Fruit fly (Drosophila melanogaster) whole organism, embryonic: ENCODE results near the gene PolG2.

ENCODE experiments used
- Antp ChIP-seq: fragments of 200-800 bp; sonication (Bioruptor generic); optimal IDR thresholded peaks from 3 replicates; lab custom pipeline; 2016; ENCODE audit warnings: missing biosample characterization, missing genetic modification characterization
- Bdp1 ChIP-seq: fragments of 200-800 bp; sonication (Bioruptor generic); optimal IDR thresholded peaks from 3 replicates; lab custom pipeline; 2016; ENCODE audit warnings: missing biosample characterization, missing genetic modification characterization
- BtbVII ChIP-seq: fragments of 200-800 bp; sonication (Bioruptor generic); optimal IDR thresholded peaks from 3 replicates; lab custom pipeline; 2017; ENCODE audit warnings: missing biosample characterization, mild to moderate bottlenecking, missing genetic modification characterization
- CG15514 ChIP-seq: fragments of 200-800 bp; sonication (Bioruptor generic); optimal IDR thresholded peaks from 3 replicates; lab custom pipeline; 2017; ENCODE audit warnings: missing biosample characterization, missing genetic modification characterization, mild to moderate bottlenecking, moderate library complexity, missing genetic modification reagents
- CG15601 ChIP-seq: fragments of 200-800 bp; sonication (Bioruptor generic); optimal IDR thresholded peaks from 3 replicates; lab custom pipeline; 2019; ENCODE audit warnings: missing biosample characterization, mild to moderate bottlenecking, missing genetic modification characterization, moderate library complexity
- CG16813 ChIP-seq: fragments of 200-800 bp; sonication (Bioruptor generic); IDR thresholded peaks from 3 replicates; pipeline ENCODE4 v1.3.6; 2022; ENCODE audit warnings: missing biosample characterization, missing genetic modification characterization; ENCODE audit not compliant: partially characterized antibody
- CG2120 ChIP-seq: fragments of 200-800 bp; sonication (Bioruptor generic); optimal IDR thresholded peaks from 3 replicates; lab custom pipeline; 2016; ENCODE audit warnings: missing biosample characterization, missing genetic modification characterization
- CG2129 ChIP-seq: fragments of 200-800 bp; sonication (Bioruptor generic); IDR thresholded peaks from 2 replicates; pipeline ENCODE4 v1.3.6; 2022; ENCODE audit warnings: missing biosample characterization, missing genetic modification characterization; ENCODE audit not compliant: partially characterized antibody
- CG33557 ChIP-seq: fragments of 200-800 bp; sonication (Bioruptor generic); optimal IDR thresholded peaks from 2 replicates; lab custom pipeline; 2019; ENCODE audit warnings: missing biosample characterization, mild to moderate bottlenecking, missing genetic modification characterization, moderate library complexity
- CG3838 ChIP-seq: fragments of 200-800 bp; sonication (Bioruptor generic); optimal IDR thresholded peaks from 3 replicates; lab custom pipeline; 2016; ENCODE audit warnings: missing biosample characterization, missing genetic modification characterization
- CG3847 ChIP-seq: fragments of 200-800 bp; sonication (Bioruptor generic); IDR thresholded peaks from 2 replicates; pipeline ENCODE4 v1.3.6; 2022; ENCODE audit warnings: missing biosample characterization, missing genetic modification characterization
- CG4360 ChIP-seq: fragments of 200-800 bp; sonication (Bioruptor generic); IDR thresholded peaks from 2 replicates; pipeline ENCODE4 v1.3.6; 2022; ENCODE audit warnings: missing biosample characterization, missing genetic modification characterization
- CG4730 ChIP-seq: fragments of 200-800 bp; sonication (Bioruptor generic); IDR thresholded peaks from 2 replicates; pipeline ENCODE4 v1.3.6; 2022; ENCODE audit warnings: missing biosample characterization, missing genetic modification characterization
- CG8290 ChIP-seq, 3 experiments: fragments of 200-800 bp; sonication (Bioruptor generic); optimal IDR thresholded peaks; 2 replicates each; lab custom pipeline; 2016 to 2019; ENCODE audit warnings: missing biosample characterization in 3 of 3, missing genetic modification characterization in 3 of 3, mild to moderate bottlenecking in 2 of 3, moderate library complexity in 1 of 3
- CG8478 ChIP-seq: fragments of >200 bp; optimal IDR thresholded peaks from 2 replicates; lab custom pipeline; 2018
- CkIIα-i1 ChIP-seq: fragments of 200-800 bp; sonication (Bioruptor generic); IDR thresholded peaks from 2 replicates; pipeline ENCODE4 v1.3.6; 2022; ENCODE audit warnings: missing biosample characterization, missing genetic modification characterization
- Dad ChIP-seq: fragments of 200-800 bp; sonication (Bioruptor generic); optimal IDR thresholded peaks from 3 replicates; lab custom pipeline; 2016; ENCODE audit warnings: missing biosample characterization, missing genetic modification characterization
- Doc2 ChIP-seq: fragments of 200-800 bp; sonication (Bioruptor generic); IDR thresholded peaks from 2 replicates; pipeline ENCODE4 v1.3.6; 2022; ENCODE audit warnings: missing biosample characterization, missing genetic modification characterization
- E2f2 ChIP-seq: fragments of 200-800 bp; sonication (Bioruptor generic); IDR thresholded peaks from 2 replicates; pipeline ENCODE4 v1.3.6; 2022; ENCODE audit warnings: missing biosample characterization, missing genetic modification characterization
- GATAe ChIP-seq: fragments of 200-800 bp; sonication (Bioruptor generic); conservative IDR thresholded peaks from 2 replicates; pipeline ENCODE4 v1.3.6; 2022; ENCODE audit warnings: missing biosample characterization, missing genetic modification characterization
- Gug ChIP-seq: fragments of 200-800 bp; sonication (Bioruptor generic); IDR thresholded peaks from 4 replicates; pipeline ENCODE4 v1.3.6; 2022; ENCODE audit warnings: missing biosample characterization, missing genetic modification characterization
- Lim3 ChIP-seq: fragments of 200-800 bp; sonication (Bioruptor generic); IDR thresholded peaks from 2 replicates; pipeline ENCODE4 v1.3.6; 2022; ENCODE audit warnings: missing biosample characterization, missing genetic modification characterization
- MBD-R2 ChIP-seq: fragments of 200-800 bp; sonication (Bioruptor generic); IDR thresholded peaks from 2 replicates; pipeline ENCODE4 v1.3.6; 2022; ENCODE audit warnings: missing biosample characterization, missing genetic modification characterization
- Med ChIP-seq: fragments of 200-800 bp; sonication (Bioruptor generic); peaks from one replicate; lab custom pipeline; 2016; ENCODE audit warnings: missing biosample characterization, missing genetic modification characterization, mild to moderate bottlenecking, inconsistent platforms, moderate library complexity
- PHDP ChIP-seq: fragments of 200-800 bp; sonication (Bioruptor generic); optimal IDR thresholded peaks from 3 replicates; lab custom pipeline; 2018; ENCODE audit warnings: missing biosample characterization, mild to moderate bottlenecking, missing genetic modification characterization, moderate library complexity
- Rx ChIP-seq: fragments of 200-800 bp; sonication (Bioruptor generic); IDR thresholded peaks from 2 replicates; pipeline ENCODE4 v1.3.6; 2022; ENCODE audit warnings: missing biosample characterization, missing genetic modification characterization
- Sin3A ChIP-seq: fragments of >200 bp; optimal IDR thresholded peaks from 2 replicates; lab custom pipeline; 2018
- Vsx1 ChIP-seq: fragments of 200-800 bp; sonication (Bioruptor generic); optimal IDR thresholded peaks from 2 replicates; lab custom pipeline; 2017; ENCODE audit warnings: missing biosample characterization, mild to moderate bottlenecking, missing genetic modification characterization, missing genetic modification reagents
- YL-1 ChIP-seq: fragments of 200-800 bp; sonication (Bioruptor generic); optimal IDR thresholded peaks from 3 replicates; lab custom pipeline; 2017; ENCODE audit warnings: missing biosample characterization, mild to moderate bottlenecking, missing genetic modification characterization
- bbx ChIP-seq: fragments of 200-800 bp; sonication (Bioruptor generic); IDR thresholded peaks from 2 replicates; pipeline ENCODE4 v1.3.6; 2022; ENCODE audit warnings: missing biosample characterization, missing genetic modification characterization; ENCODE audit not compliant: partially characterized antibody
- caup ChIP-seq: fragments of 200-800 bp; sonication (Bioruptor generic); optimal IDR thresholded peaks from 3 replicates; lab custom pipeline; 2017; ENCODE audit warnings: missing biosample characterization, mild to moderate bottlenecking, missing genetic modification characterization, moderate library complexity; ENCODE audit not compliant: severe bottlenecking
- dimm ChIP-seq: fragments of 200-800 bp; sonication (Bioruptor generic); IDR thresholded peaks from 2 replicates; pipeline ENCODE4 v1.3.6; 2022; ENCODE audit warnings: missing biosample characterization, missing genetic modification characterization
- dpn ChIP-seq, 2 experiments: fragments of 200-800 bp; sonication (Bioruptor generic); optimal IDR thresholded peaks; 3 replicates each; lab custom pipeline; 2016; ENCODE audit warnings: missing biosample characterization in 2 of 2, missing genetic modification characterization in 2 of 2
- exex ChIP-seq: fragments of 200-800 bp; sonication (Bioruptor generic); optimal IDR thresholded peaks from 4 replicates; lab custom pipeline; 2018; ENCODE audit warnings: missing biosample characterization, mild to moderate bottlenecking, missing genetic modification characterization, moderate library complexity
- gce ChIP-seq: fragments of 200-800 bp; sonication (Bioruptor generic); IDR thresholded peaks from 3 replicates; pipeline ENCODE4 v1.3.6; 2022; ENCODE audit warnings: missing biosample characterization, missing genetic modification characterization
- gcm ChIP-seq: fragments of 200-800 bp; sonication (Bioruptor generic); optimal IDR thresholded peaks from 2 replicates; lab custom pipeline; 2019; ENCODE audit warnings: missing biosample characterization, mild to moderate bottlenecking, missing genetic modification characterization, moderate library complexity
- gsb ChIP-seq: fragments of 200-800 bp; sonication (Bioruptor generic); IDR thresholded peaks from 2 replicates; pipeline ENCODE4 v1.3.6; 2022; ENCODE audit warnings: missing biosample characterization, missing genetic modification characterization
- ham ChIP-seq: fragments of 200-800 bp; sonication (Bioruptor generic); IDR thresholded peaks from 2 replicates; pipeline ENCODE4 v1.3.6; 2022; ENCODE audit warnings: missing biosample characterization, missing genetic modification characterization
- hth ChIP-seq: fragments of >200 bp; optimal IDR thresholded peaks from 2 replicates; lab custom pipeline; 2017; ENCODE audit warnings: inconsistent platforms
- odd ChIP-seq: fragments of 200-800 bp; sonication (Bioruptor generic); optimal IDR thresholded peaks from 2 replicates; lab custom pipeline; 2017; ENCODE audit warnings: missing biosample characterization, mild to moderate bottlenecking, missing genetic modification characterization
- psq ChIP-seq: fragments of 200-800 bp; sonication (Bioruptor generic); optimal IDR thresholded peaks from 2 replicates; lab custom pipeline; 2017; ENCODE audit warnings: missing biosample characterization, missing genetic modification characterization
- pum ChIP-seq: fragments of 200-800 bp; sonication (Bioruptor generic); optimal IDR thresholded peaks from 2 replicates; lab custom pipeline; 2016; ENCODE audit warnings: missing biosample characterization, missing genetic modification characterization
- salm ChIP-seq: fragments of 200-800 bp; sonication (Bioruptor generic); optimal IDR thresholded peaks from 2 replicates; lab custom pipeline; 2018; ENCODE audit warnings: missing biosample characterization, mild to moderate bottlenecking, missing genetic modification characterization
- schlank ChIP-seq: fragments of 200-800 bp; sonication (Bioruptor generic); optimal IDR thresholded peaks from 2 replicates; lab custom pipeline; 2018; ENCODE audit warnings: missing biosample characterization, mild to moderate bottlenecking, missing genetic modification characterization
- sens ChIP-seq: fragments of 200-800 bp; sonication (Bioruptor generic); peaks from one replicate; lab custom pipeline; 2016; ENCODE audit warnings: missing biosample characterization, missing genetic modification characterization
- sima ChIP-seq: fragments of 200-800 bp; sonication (Bioruptor generic); optimal IDR thresholded peaks from 2 replicates; lab custom pipeline; 2016; ENCODE audit warnings: missing biosample characterization, missing genetic modification characterization
- slbo ChIP-seq: fragments of 200-800 bp; sonication (Bioruptor generic); IDR thresholded peaks from 2 replicates; pipeline ENCODE4 v1.3.6; 2022; ENCODE audit warnings: missing biosample characterization, missing genetic modification characterization
- sna ChIP-seq: fragments of 200-800 bp; sonication (Bioruptor generic); IDR thresholded peaks from 2 replicates; pipeline ENCODE4 v1.3.6; 2022; ENCODE audit warnings: missing biosample characterization, missing genetic modification characterization; ENCODE audit not compliant: partially characterized antibody
- stc ChIP-seq: fragments of 200-800 bp; sonication (Bioruptor generic); IDR thresholded peaks from 2 replicates; pipeline ENCODE4 v1.3.6; 2022; ENCODE audit warnings: missing biosample characterization, missing genetic modification characterization
- toy ChIP-seq: fragments of 200-800 bp; sonication (Bioruptor generic); IDR thresholded peaks from 2 replicates; pipeline ENCODE4 v1.3.6; 2022; ENCODE audit warnings: missing biosample characterization, missing genetic modification characterization
- trh ChIP-seq: fragments of 200-800 bp; sonication (Bioruptor generic); optimal IDR thresholded peaks from 2 replicates; lab custom pipeline; 2016; ENCODE audit warnings: missing biosample characterization, missing genetic modification characterization
- tx ChIP-seq: fragments of 200-800 bp; sonication (Bioruptor generic); optimal IDR thresholded peaks from 2 replicates; lab custom pipeline; 2016; ENCODE audit warnings: missing biosample characterization, missing genetic modification characterization
- yki ChIP-seq: fragments of >200 bp; optimal IDR thresholded peaks from 3 replicates; lab custom pipeline; 2018

The PolG2 gene

DNA sequence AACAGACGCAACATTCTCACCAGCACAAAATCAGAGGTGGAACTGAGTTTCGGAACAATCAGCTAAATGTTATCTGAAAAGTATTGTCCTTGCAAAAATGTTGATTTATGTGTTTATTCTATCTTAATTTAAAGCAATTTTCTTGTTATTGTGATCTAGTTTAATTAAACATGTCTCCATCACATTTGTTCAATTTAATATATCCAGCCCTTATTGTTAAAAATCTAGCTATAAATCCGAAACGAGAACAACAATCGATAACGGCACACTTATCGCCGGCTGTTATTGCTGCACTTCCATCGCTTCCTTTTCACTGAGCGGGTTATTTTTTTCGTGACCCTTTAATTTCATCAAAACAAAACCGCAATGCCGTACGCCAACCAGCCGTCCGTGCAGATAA, at the start of gene PolG2, which contains the start of the genes GatC and Polr2C (continued):
- TF ChIP-seq odd (no peak), slbo (GFP tag; lab: Robert Waterston, UW) (peak; percentile 76), stc (GFP tag; lab: Robert Waterston, UW) (no peak), gsb (GFP tag; lab: Robert Waterston, UW) (no peak), CG2129 (GFP tag; lab: Robert Waterston, UW) (peak; percentile 52), CG8478 (lab: Kevin White, UChicago) (no peak), trh (GFP tag; lab: Kevin White, UChicago) (no peak), Dad (no peak), sna (GFP tag; lab: Robert Waterston, UW) (peak; percentile 81), E2f2 (GFP tag; lab: Robert Waterston, UW) (peak; percentile 74), psq (GFP tag; lab: Kevin White, UChicago) (no peak), dimm (GFP tag; lab: Robert Waterston, UW) (no peak), gce (GFP tag; lab: Robert Waterston, UW) (no peak), CG33557 (GFP tag; lab: Kevin White, UChicago) (no peak), CG4360 (no peak), YL-1 (GFP tag; lab: Kevin White, UChicago) (peak; percentile 62), Bdp1 (peak; percentile 28), CG2120 (GFP tag; lab: Kevin White, UChicago) (peak; percentile 70), Vsx1 (GFP tag; lab: Kevin White, UChicago) (no peak), Med (GFP tag; lab: Kevin White, UChicago) (peak; percentile 81), exex (no peak), salm (no peak), Lim3 (GFP tag; lab: Robert Waterston, UW) (no peak), GATAe (GFP tag; lab: Robert Waterston, UW) (no peak), Antp (GFP tag; lab: Kevin White, UChicago) (no peak), Sin3A (lab: Kevin White, UChicago) (peak; percentile 77), toy (GFP tag; lab: Robert Waterston, UW) (no peak), PHDP (tag; lab: Kevin White, UChicago) (no peak), pum (GFP tag; lab: Kevin White, UChicago) (peak; percentile 15), sima (GFP tag; lab: Kevin White, UChicago) (no peak), CG3838 (GFP tag; lab: Kevin White, UChicago) (peak; percentile 60), CG16813 (GFP tag; lab: Robert Waterston, UW) (peak; percentile 78), CG3847 (GFP tag; lab: Robert Waterston, UW) (peak; percentile 27; the same call in 1 of the 2 replicates), gcm (GFP tag; lab: Kevin White, UChicago) (peak; percentile 53), tx (GFP tag; lab: Kevin White, UChicago) (peak; percentile 23), Doc2 (GFP tag; lab: Robert Waterston, UW) (no peak), Rx (GFP tag; lab: Robert Waterston, UW) (no peak), MBD-R2 (GFP tag; lab: Robert Waterston, UW) (peak; percentile 82), Gug (GFP tag; lab: Robert Waterston, UW) (no peak; the same call in 3 of the 4 replicates), yki (lab: Kevin White, UChicago) (no peak), caup (GFP tag; lab: Kevin White, UChicago) (no peak), BtbVII (GFP tag; lab: Kevin White, UChicago) (no peak), CG4730 (no peak), bbx (peak; percentile 76), ham (GFP tag; lab: Robert Waterston, UW) (no peak), CG15514 (GFP tag; lab: Kevin White, UChicago) (peak; percentile 82), sens (GFP tag; lab: Kevin White, UChicago) (peak; percentile 89), CG8290 (GFP tag; optimal IDR thresholded peaks at IDR 0.05; lab: Kevin White, UChicago) (no peak), CG8290 (tag; optimal IDR thresholded peaks at IDR 0.05; lab: Kevin White, UChicago) (no peak), CkIIα-i1 (GFP tag; lab: Robert Waterston, UW) (no peak), dpn (GFP tag; optimal IDR thresholded peaks at IDR 0.05; lab: Kevin White, UChicago) (peak; percentile 28 to 66), schlank (no peak), hth (lab: Kevin White, UChicago) (no peak), CG15601 (tag; lab: Kevin White, UChicago) (peak; percentile 35)
